Worm (Caenorhabditis elegans): ENCODE measurements around the gene hach-1.

DNA sequence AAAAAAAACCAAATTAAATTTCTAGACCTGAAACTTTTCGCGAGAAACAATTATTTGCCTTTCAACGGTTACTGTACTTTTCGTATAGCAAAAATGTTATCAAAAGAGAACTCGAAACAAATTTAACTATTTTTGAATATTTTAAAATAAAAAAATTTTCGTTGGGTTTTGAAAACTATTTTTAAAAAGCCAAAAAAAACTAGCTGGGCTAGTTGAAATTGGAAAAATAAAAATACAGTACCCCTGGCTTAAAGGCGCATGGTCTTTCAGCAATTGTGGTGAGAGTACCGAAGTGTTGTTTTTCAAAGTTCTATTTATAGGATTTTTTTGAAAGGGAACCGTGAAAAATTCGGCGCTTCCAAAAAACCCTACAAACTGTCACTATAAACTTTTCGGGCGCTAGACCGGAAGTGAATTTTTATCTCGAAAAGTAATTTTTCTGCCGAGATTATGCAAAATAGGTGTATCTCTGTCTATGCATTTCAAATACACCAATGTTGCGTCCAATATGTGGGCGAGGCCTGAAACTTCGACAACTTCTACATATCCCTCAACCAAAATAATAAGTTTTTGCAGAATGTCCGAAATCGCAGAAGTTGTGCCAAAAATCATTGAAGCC is 11.4 kb upstream of the hach-1 start, which contains the start of gene D1044.1:
- no peak for TF ChIP-seq pag-3 (tag; optimal IDR thresholded peaks at IDR 0.05; ENCODE audit: borderline replicate concordance, insufficient read depth)
- no peak for TF ChIP-seq nhr-90 (tag; optimal IDR thresholded peaks at IDR 0.05; ENCODE audit: poor library complexity)
- no peak for TF ChIP-seq mdl-1 (tag; optimal IDR thresholded peaks at IDR 0.05)
- TF ChIP-seq zag-1 (tag; optimal IDR thresholded peaks at IDR 0.05): no peak
- TF ChIP-seq jun-1 (tag; optimal IDR thresholded peaks at IDR 0.05): no peak
- no peak for TF ChIP-seq ces-1 (GFP tag; optimal IDR thresholded peaks at IDR 0.05)
